Fruit fly (Drosophila melanogaster) whole organism, wandering third instar larva: ENCODE results near the gene CG13841.

Experiments
- Abd-B ChIP-seq: fragments of >200 bp; optimal IDR thresholded peaks from 2 replicates; lab custom pipeline; 2017; ENCODE audit warnings: missing biosample characterization, missing genetic modification characterization
- CG32264 ChIP-seq: fragments of 200-800 bp; sonication (Bioruptor generic); optimal IDR thresholded peaks from 2 replicates; lab custom pipeline; 2016; ENCODE audit warnings: missing biosample characterization, missing genetic modification characterization
- CG9705 ChIP-seq: fragments of 200-800 bp; sonication (Bioruptor generic); optimal IDR thresholded peaks from 2 replicates; lab custom pipeline; 2018; ENCODE audit warnings: missing biosample characterization, mild to moderate bottlenecking, missing genetic modification characterization
- CrebA ChIP-seq: fragments of 200-800 bp; sonication (Bioruptor generic); optimal IDR thresholded peaks from 2 replicates; lab custom pipeline; 2016; ENCODE audit warnings: missing biosample characterization, mild to moderate bottlenecking, missing genetic modification characterization, borderline replicate concordance
- Dfd ChIP-seq: fragments of >200 bp; optimal IDR thresholded peaks from 2 replicates; lab custom pipeline; 2017; ENCODE audit warnings: missing biosample characterization, missing genetic modification characterization
- GATAd ChIP-seq: sonication (Bioruptor generic); optimal IDR thresholded peaks from 2 replicates; lab custom pipeline; 2016; ENCODE audit warnings: missing biosample characterization, missing genetic modification characterization
- HLH106 ChIP-seq: fragments of 200-800 bp; optimal IDR thresholded peaks from 3 replicates; lab custom pipeline; 2019; ENCODE audit warnings: missing biosample characterization, mild to moderate bottlenecking, missing genetic modification characterization, moderate library complexity
- Hr78 ChIP-seq: fragments of >200 bp; optimal IDR thresholded peaks from 2 replicates; lab custom pipeline; 2017; ENCODE audit warnings: missing biosample characterization, missing genetic modification characterization
- Hr83 ChIP-seq: fragments of 200-300 bp; sonication (Bioruptor generic); optimal IDR thresholded peaks from 2 replicates; lab custom pipeline; 2016; ENCODE audit warnings: missing biosample characterization, mild to moderate bottlenecking, missing genetic modification characterization, moderate library complexity; ENCODE audit not compliant: poor library complexity, severe bottlenecking
- Mio ChIP-seq: sonication (Bioruptor generic); optimal IDR thresholded peaks from 2 replicates; lab custom pipeline; 2016; ENCODE audit warnings: missing biosample characterization, missing genetic modification characterization
- N ChIP-seq: fragments of >200 bp; optimal IDR thresholded peaks from 2 replicates; lab custom pipeline; 2018; ENCODE audit warnings: missing biosample characterization, missing external identifiers, missing genetic modification characterization
- OdsH ChIP-seq: fragments of 200-800 bp; sonication (Bioruptor generic); optimal IDR thresholded peaks from 2 replicates; lab custom pipeline; 2016; ENCODE audit warnings: missing biosample characterization, mild to moderate bottlenecking, missing genetic modification characterization
- Rel ChIP-seq, 2 experiments: fragments of 200-800 bp; sonication (Bioruptor generic) in 1 of 2; optimal IDR thresholded peaks; 2 replicates in 1 of 2; 3 replicates in 1 of 2; lab custom pipeline; 2016 to 2019; ENCODE audit warnings: mild to moderate bottlenecking in 2 of 2, missing biosample characterization in 2 of 2, missing genetic modification characterization in 2 of 2, moderate library complexity in 1 of 2
- Sp1 ChIP-seq: fragments of 200-800 bp; sonication (Bioruptor generic); optimal IDR thresholded peaks from 3 replicates; lab custom pipeline; 2019; ENCODE audit warnings: missing biosample characterization, mild to moderate bottlenecking, missing genetic modification characterization, moderate library complexity
- Vsx2 ChIP-seq: fragments of 200-300, 225-300 bp; sonication (Bioruptor generic); optimal IDR thresholded peaks from 2 replicates; lab custom pipeline; 2018; ENCODE audit warnings: missing biosample characterization, missing genetic modification characterization; ENCODE audit not compliant: partially characterized antibody
- br ChIP-seq: fragments of 200-800 bp; sonication (Bioruptor generic); optimal IDR thresholded peaks from 2 replicates; lab custom pipeline; 2016; ENCODE audit warnings: missing biosample characterization, missing genetic modification characterization
- brk ChIP-seq: fragments of 200-800 bp; sonication (Bioruptor generic); optimal IDR thresholded peaks from 2 replicates; lab custom pipeline; 2016; ENCODE audit warnings: missing biosample characterization, mild to moderate bottlenecking, missing genetic modification characterization
- dl ChIP-seq, 2 experiments: fragments of 175-275, 200-275 bp in 1 of 2; fragments of 200-275 bp in 1 of 2; sonication (Bioruptor generic); optimal IDR thresholded peaks; lab custom pipeline; 2018; ENCODE audit warnings: mild to moderate bottlenecking in 2 of 2, missing biosample characterization in 2 of 2, missing genetic modification characterization in 2 of 2, moderate library complexity in 2 of 2; ENCODE audit not compliant: partially characterized antibody in 2 of 2, insufficient read depth in 1 of 2
- dmrt93B ChIP-seq: fragments of 200-800 bp; sonication (Bioruptor generic); optimal IDR thresholded peaks from 2 replicates; lab custom pipeline; 2018; ENCODE audit warnings: missing biosample characterization, mild to moderate bottlenecking, missing genetic modification characterization
- ey ChIP-seq: fragments of 200-800 bp; sonication (Bioruptor generic); optimal IDR thresholded peaks from 2 replicates; lab custom pipeline; 2016; ENCODE audit warnings: missing biosample characterization, missing genetic modification characterization
- foxo ChIP-seq, 2 experiments: fragments of 200-800 bp; sonication (Bioruptor generic); optimal IDR thresholded peaks; 2 replicates in 1 of 2; 3 replicates in 1 of 2; lab custom pipeline; 2016 to 2017; ENCODE audit warnings: missing biosample characterization in 2 of 2, missing genetic modification characterization in 2 of 2
- fru ChIP-seq: fragments of 200-800 bp; sonication (Bioruptor generic); optimal IDR thresholded peaks from 3 replicates; lab custom pipeline; 2016; ENCODE audit warnings: missing biosample characterization, mild to moderate bottlenecking, missing genetic modification characterization
- h ChIP-seq: fragments of 200-800 bp; sonication (Bioruptor generic); optimal IDR thresholded peaks from 3 replicates; lab custom pipeline; 2016; ENCODE audit warnings: missing biosample characterization, mild to moderate bottlenecking, missing genetic modification characterization
- jim ChIP-seq: fragments of 175-275, 200-325 bp; sonication (Bioruptor generic); optimal IDR thresholded peaks from 2 replicates; lab custom pipeline; 2016; ENCODE audit warnings: missing biosample characterization, mild to moderate bottlenecking, missing genetic modification characterization
- lola ChIP-seq: fragments of >200 bp; optimal IDR thresholded peaks from 2 replicates; lab custom pipeline; 2017; ENCODE audit warnings: missing biosample characterization, missing genetic modification characterization
- pan ChIP-seq: fragments of >200 bp; optimal IDR thresholded peaks from 2 replicates; lab custom pipeline; 2017
- psq ChIP-seq: fragments of 200-800 bp; sonication (Bioruptor generic); optimal IDR thresholded peaks from 3 replicates; lab custom pipeline; 2017; ENCODE audit warnings: missing biosample characterization, mild to moderate bottlenecking, missing genetic modification characterization, moderate library complexity
- rgr ChIP-seq: fragments of 200-800 bp; sonication (Bioruptor generic); optimal IDR thresholded peaks from 3 replicates; lab custom pipeline; 2016; ENCODE audit warnings: missing biosample characterization, mild to moderate bottlenecking, missing genetic modification characterization
- sv ChIP-seq: fragments of 200-800 bp; sonication (Bioruptor generic); optimal IDR thresholded peaks from 3 replicates; lab custom pipeline; 2016; ENCODE audit warnings: missing biosample characterization, missing genetic modification characterization
- tai ChIP-seq: sonication (Bioruptor generic); optimal IDR thresholded peaks from 2 replicates; lab custom pipeline; 2016; ENCODE audit warnings: missing biosample characterization, missing genetic modification characterization
- usp ChIP-seq: fragments of >200 bp; optimal IDR thresholded peaks from 2 replicates; lab custom pipeline; 2017; ENCODE audit warnings: missing biosample characterization, missing genetic modification characterization
- woc ChIP-seq: sonication (Bioruptor generic); optimal IDR thresholded peaks from 2 replicates; lab custom pipeline; 2016; ENCODE audit warnings: missing biosample characterization, mild to moderate bottlenecking, missing genetic modification characterization

CG13841 gene

DNA sequence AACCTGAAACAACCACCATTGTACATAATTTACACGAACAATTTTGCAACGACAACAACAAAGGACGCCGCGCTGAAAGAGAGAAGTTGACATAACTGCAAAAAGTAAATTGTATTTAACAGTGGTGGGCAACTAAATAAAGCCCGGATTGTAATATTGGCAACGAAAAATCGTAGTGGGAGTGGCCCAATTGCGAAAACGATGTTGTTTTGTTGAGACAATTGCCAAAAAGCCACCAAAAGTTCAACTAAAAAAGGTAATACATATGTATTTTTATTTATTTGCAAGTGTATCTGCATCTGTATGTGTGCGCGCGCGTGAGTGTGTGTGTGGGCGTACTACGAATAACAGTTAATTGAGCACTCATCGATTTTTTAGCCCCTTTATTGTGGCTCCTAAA lies 16.4 kb downstream of the CG13841 start:
- TF ChIP-seq tai (GFP tag; lab: Kevin White, UChicago) (no peak), ey (GFP tag; lab: Kevin White, UChicago) (peak; percentile 5), br (no peak), woc (GFP tag; lab: Kevin White, UChicago) (no peak), OdsH (GFP tag; lab: Kevin White, UChicago) (no peak), Mio (GFP tag; lab: Kevin White, UChicago) (no peak), rgr (GFP tag; lab: Kevin White, UChicago) (peak; percentile 11), N (GFP tag; lab: Kevin White, UChicago) (peak; percentile 6), Hr83 (no peak), CG9705 (GFP tag; lab: Kevin White, UChicago) (no peak), Vsx2 (no peak), dl (GFP tag; optimal IDR thresholded peaks at IDR 0.05; lab: Kevin White, UChicago; ENCODE audit: insufficient read depth in 1 of 2, partially characterized antibody in 2 of 2) (no peak), CrebA (GFP tag; lab: Kevin White, UChicago) (no peak), Sp1 (GFP tag; lab: Kevin White, UChicago) (no peak)

DNA sequence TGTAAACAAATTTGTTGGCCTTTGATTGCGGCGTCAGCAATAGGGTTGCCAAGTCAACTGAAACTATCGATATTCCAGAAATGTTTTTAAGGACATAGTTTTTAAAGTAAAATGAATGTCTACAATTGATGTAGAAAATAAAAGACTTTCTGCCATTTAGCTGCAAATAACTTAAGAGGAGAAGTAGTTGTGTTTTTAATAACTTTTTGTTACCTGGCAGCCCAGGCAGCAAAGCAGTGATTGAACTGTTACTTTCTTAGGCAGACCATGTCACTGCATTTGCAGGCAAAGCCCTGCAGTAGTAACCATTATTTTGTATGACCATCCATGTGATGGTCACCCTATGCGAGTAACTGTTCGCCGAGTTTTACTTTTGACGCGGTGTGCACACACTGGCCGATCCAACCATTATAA lies 17.0 kb downstream of the CG13841 start, which contains the start of the genes rumi, CG7029 and Usp12-46:
Gene rumi (minus strand): TSS at position 64 of the 414 bp plus-strand sequence.
Gene CG7029 (plus strand): TSS at position 368 of the 414 bp plus-strand sequence.
Gene Usp12-46 (plus strand): TSS at position 368 of the 414 bp plus-strand sequence.
- TF ChIP-seq tai (GFP tag; lab: Kevin White, UChicago): no peak
- peak; percentile 78 for TF ChIP-seq CG9705 (GFP tag; lab: Kevin White, UChicago)
- TF ChIP-seq CG32264: no peak
- peak; percentile 86 for TF ChIP-seq ey (GFP tag; lab: Kevin White, UChicago)
- TF ChIP-seq rgr (GFP tag; lab: Kevin White, UChicago): peak; percentile 89
- TF ChIP-seq OdsH (GFP tag; lab: Kevin White, UChicago): peak; percentile 65
- TF ChIP-seq Sp1 (GFP tag; lab: Kevin White, UChicago): peak; percentile 83
- peak; percentile 64 for TF ChIP-seq psq
- peak; percentile 49 for TF ChIP-seq GATAd
- no peak for TF ChIP-seq Vsx2
- no peak for TF ChIP-seq pan (lab: Kevin White, UChicago)
- no peak for TF ChIP-seq dmrt93B
- TF ChIP-seq Hr83: peak; percentile 82
- peak; percentile 69 for TF ChIP-seq sv (GFP tag; lab: Kevin White, UChicago)
- no peak for TF ChIP-seq jim
- peak; percentile 85 for TF ChIP-seq br
- no peak for TF ChIP-seq Rel (GFP tag; optimal IDR thresholded peaks at IDR 0.05; lab: Kevin White, UChicago)
- peak; percentile 56 for TF ChIP-seq Rel (tag; optimal IDR thresholded peaks at IDR 0.05; lab: Kevin White, UChicago)
- peak; percentile 59 to 90 for TF ChIP-seq foxo (GFP tag; optimal IDR thresholded peaks at IDR 0.05; lab: Kevin White, UChicago)
- peak; percentile 86 for TF ChIP-seq fru
- no peak for TF ChIP-seq CrebA (GFP tag; lab: Kevin White, UChicago)
- no peak for TF ChIP-seq lola (GFP tag; lab: Kevin White, UChicago)
- no peak for TF ChIP-seq Abd-B (GFP tag; lab: Kevin White, UChicago)
- TF ChIP-seq HLH106 (tag; lab: Kevin White, UChicago): peak; percentile 86
- TF ChIP-seq h (GFP tag; lab: Kevin White, UChicago): peak; percentile 8
- no peak for TF ChIP-seq usp (GFP tag; lab: Kevin White, UChicago)

DNA sequence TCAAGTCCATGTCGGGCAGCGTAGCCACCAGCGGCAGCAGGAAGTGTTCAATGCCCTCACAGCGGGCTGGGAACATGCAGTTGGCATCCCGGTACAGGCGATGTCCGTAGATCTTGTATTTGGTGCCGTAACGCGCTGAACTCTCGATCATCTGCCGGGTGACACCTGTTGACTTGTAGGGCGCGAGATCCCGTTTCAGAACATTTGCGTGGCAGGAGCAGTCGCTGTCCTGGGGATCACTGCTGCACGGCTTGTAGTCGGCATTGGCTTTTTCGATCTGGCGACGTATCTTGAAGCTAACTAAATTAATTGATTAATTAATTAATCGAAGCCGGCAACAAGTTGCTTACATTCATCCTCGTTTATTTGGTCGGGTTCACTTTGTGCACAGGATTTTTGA lies 17.5 kb downstream of the CG13841 start:
- TF ChIP-seq Rel (GFP tag; optimal IDR thresholded peaks at IDR 0.05; lab: Kevin White, UChicago) (no peak), Rel (tag; optimal IDR thresholded peaks at IDR 0.05; lab: Kevin White, UChicago) (no peak), Dfd (GFP tag; lab: Kevin White, UChicago) (no peak), Abd-B (GFP tag; lab: Kevin White, UChicago) (no peak), CG32264 (no peak), Mio (GFP tag; lab: Kevin White, UChicago) (no peak), pan (lab: Kevin White, UChicago) (no peak), jim (no peak), lola (GFP tag; lab: Kevin White, UChicago) (no peak), ey (GFP tag; lab: Kevin White, UChicago) (no peak), N (GFP tag; lab: Kevin White, UChicago) (no peak), Hr83 (no peak), usp (GFP tag; lab: Kevin White, UChicago) (no peak), brk (GFP tag; lab: Kevin White, UChicago) (no peak)
- TF ChIP-seq, all 38 proteins: peak for 0

DNA sequence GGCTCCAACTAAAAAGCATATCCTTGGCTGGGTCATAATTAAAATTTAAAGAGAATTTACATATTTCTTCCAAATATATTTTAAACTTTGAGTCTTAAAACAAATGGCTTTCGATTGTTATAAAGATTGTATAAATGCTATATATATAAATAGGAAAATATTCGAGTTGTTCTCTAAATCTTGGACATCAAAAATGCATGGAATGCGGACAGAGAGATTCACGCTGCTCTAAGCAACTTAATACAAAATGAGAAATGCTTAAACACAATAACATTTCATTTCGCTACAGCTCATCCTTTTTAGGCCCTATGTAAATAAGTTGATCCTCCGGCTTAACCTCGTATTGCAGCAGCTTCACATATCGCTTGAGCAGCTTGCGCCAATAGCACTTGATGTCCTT lies 18.5 kb downstream of the CG13841 start, which contains the start of gene CG31139:
Gene CG31139 (minus strand): TSS at position 101 of the 400 bp plus-strand sequence.
- no peak for TF ChIP-seq Rel (GFP tag; optimal IDR thresholded peaks at IDR 0.05; lab: Kevin White, UChicago)
- no peak for TF ChIP-seq Rel (tag; optimal IDR thresholded peaks at IDR 0.05; lab: Kevin White, UChicago)
- TF ChIP-seq Hr78 (GFP tag; lab: Kevin White, UChicago): no peak
- TF ChIP-seq HLH106 (tag; lab: Kevin White, UChicago): no peak
- no peak for TF ChIP-seq Abd-B (GFP tag; lab: Kevin White, UChicago)
- TF ChIP-seq usp (GFP tag; lab: Kevin White, UChicago): no peak
- no peak for TF ChIP-seq h (GFP tag; lab: Kevin White, UChicago)
- no peak for TF ChIP-seq brk (GFP tag; lab: Kevin White, UChicago)
- TF ChIP-seq lola (GFP tag; lab: Kevin White, UChicago): no peak
- no peak for TF ChIP-seq jim
